Fruit fly (Drosophila melanogaster): Measurements from ENCODE around the gene Trs20.

DNA sequence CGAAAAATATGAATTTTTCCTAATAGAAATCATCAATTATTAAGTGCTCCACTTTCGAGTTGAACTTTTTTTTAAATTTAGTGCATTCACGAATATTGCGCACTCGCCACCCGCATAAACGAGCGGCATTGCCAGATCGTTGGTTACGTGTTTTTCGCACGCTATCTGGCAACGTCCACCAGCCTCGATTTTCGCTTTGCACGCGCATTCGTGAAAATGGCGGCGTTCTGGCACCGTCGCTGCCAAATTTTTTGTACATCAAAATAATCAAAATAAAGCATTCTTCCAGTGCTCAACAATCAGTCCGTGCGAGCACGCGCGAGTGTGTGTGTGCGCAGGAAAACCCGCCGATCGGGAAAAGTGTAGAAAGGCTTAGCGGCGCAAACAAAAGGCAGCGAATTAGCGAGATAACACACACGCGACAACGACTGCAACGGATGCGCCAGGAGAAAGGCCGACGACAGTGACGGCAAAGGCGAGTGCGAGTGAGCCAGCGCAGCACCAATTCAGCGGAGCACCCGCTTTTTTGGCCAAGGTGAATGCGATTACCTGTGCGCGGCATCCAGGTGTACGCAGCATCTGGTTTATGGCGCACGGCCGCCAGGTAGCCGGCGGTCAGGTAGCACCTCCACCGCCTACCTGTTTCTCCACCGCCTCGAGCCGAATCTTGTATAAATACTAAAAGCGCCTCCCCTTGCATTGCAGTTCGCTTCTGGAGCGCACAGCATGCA is 17.7 kb downstream of the Trs20 start:
- TF ChIP-seq Dfd (GFP tag; optimal IDR thresholded peaks at IDR 0.05) (no peak), OdsH (GFP tag; optimal IDR thresholded peaks at IDR 0.05) (peak; percentile 92), Myc (optimal IDR thresholded peaks at IDR 0.05) (no peak)

All from whole organism, wandering third instar larva.